Fruit fly (Drosophila melanogaster): ENCODE data around the gene mRRF2.

- TF ChIP-seq D1 (tag; optimal IDR thresholded peaks at IDR 0.05), result no peak
- peak; percentile 45 for TF ChIP-seq CG9948 (tag; optimal IDR thresholded peaks at IDR 0.05)
- TF ChIP-seq CG13204 (GFP tag; optimal IDR thresholded peaks at IDR 0.05), result no peak
- TF ChIP-seq CG14655 (GFP tag; optimal IDR thresholded peaks at IDR 0.05), result peak; percentile 37
- peak; percentile 62 for TF ChIP-seq CG15710 (tag; optimal IDR thresholded peaks at IDR 0.05)
- peak; percentile 21; the same call in 1 of the 2 replicates for TF ChIP-seq Ets98B (GFP tag; IDR thresholded peaks at IDR 0.05)
Measured at dm6 chr3R:22663115-22663514, 49.6 kb downstream of the mRRF2 start.

All from whole organism, pupa.